Comparison of ENCODE assay signal across 5 worm cellular contexts in genomic region chrIII:10624564-10624963, ce11.
TF ChIP-seq lines count a peak whose summit lies in the region.

No protein-coding gene starts in this region.

TF ChIP-seq in whole organism, L1 larva, 84 proteins besides CTCF, POLR2A, EP300 and RAD21 (continues in another document):
- TF ChIP-seq ama-1 (optimal IDR thresholded peaks at IDR 0.05; lab: Kevin White, UChicago) = no peak
- no peak for TF ChIP-seq lin-13 (GFP tag; optimal IDR thresholded peaks at IDR 0.05; lab: Kevin White, UChicago)
- TF ChIP-seq jun-1 (tag; optimal IDR thresholded peaks at IDR 0.05; lab: Kevin White, UChicago) = peak; percentile 7
- peak; percentile 21 for TF ChIP-seq xbp-1 (tag; optimal IDR thresholded peaks at IDR 0.05; lab: Kevin White, UChicago)
- peak; percentile 50 for TF ChIP-seq nhr-47 (tag; optimal IDR thresholded peaks at IDR 0.05; lab: Kevin White, UChicago)
- TF ChIP-seq vab-15 (tag; optimal IDR thresholded peaks at IDR 0.05; lab: Kevin White, UChicago) = no peak
- TF ChIP-seq lin-15B (tag; optimal IDR thresholded peaks at IDR 0.05; lab: Kevin White, UChicago) = no peak
- no peak for TF ChIP-seq isw-1 (GFP tag; IDR thresholded peaks at IDR 0.05; lab: Robert Waterston, UW)
- peak; percentile 31 for TF ChIP-seq swsn-7 (tag; optimal IDR thresholded peaks at IDR 0.05; lab: Kevin White, UChicago)
- peak in 1 of 2 experiments; percentile 36 for TF ChIP-seq mdl-1 (tag; optimal IDR thresholded peaks at IDR 0.05; lab: Kevin White, UChicago)
- peak; percentile 26 for TF ChIP-seq mep-1 (tag; optimal IDR thresholded peaks at IDR 0.05; lab: Kevin White, UChicago)
- peak; percentile 35 for TF ChIP-seq irx-1 (tag; optimal IDR thresholded peaks at IDR 0.05; lab: Kevin White, UChicago)
- TF ChIP-seq lsy-2 (tag; optimal IDR thresholded peaks at IDR 0.05; lab: Kevin White, UChicago) = peak; percentile 29 to 66
- TF ChIP-seq mef-2 (tag; optimal IDR thresholded peaks at IDR 0.05; lab: Kevin White, UChicago) = no peak
- TF ChIP-seq ztf-4 (tag; optimal IDR thresholded peaks at IDR 0.05; lab: Kevin White, UChicago) = no peak
- no peak for TF ChIP-seq nhr-84 (tag; optimal IDR thresholded peaks at IDR 0.05; lab: Kevin White, UChicago)
- TF ChIP-seq snpc-4 (tag; optimal IDR thresholded peaks at IDR 0.05; lab: Kevin White, UChicago) = no peak
- TF ChIP-seq egl-27 (tag; optimal IDR thresholded peaks at IDR 0.05; lab: Kevin White, UChicago) = no peak
- TF ChIP-seq nhr-85 (tag; lab: Kevin White, UChicago) = peak; percentile 79

TF ChIP-seq in whole organism, L3 larva, 47 proteins besides CTCF, POLR2A, EP300 and RAD21 (continues in another document):
- no peak for TF ChIP-seq unc-39 (tag; optimal IDR thresholded peaks at IDR 0.05; lab: Kevin White, UChicago)
- TF ChIP-seq elt-2 (tag; optimal IDR thresholded peaks at IDR 0.05; lab: Kevin White, UChicago) = peak; percentile 6
- no peak for TF ChIP-seq fkh-10 (GFP tag; optimal IDR thresholded peaks at IDR 0.05; lab: Kevin White, UChicago)
- TF ChIP-seq nhr-237 (tag; optimal IDR thresholded peaks at IDR 0.05; lab: Kevin White, UChicago) = no peak
- peak; percentile 26 for TF ChIP-seq nhr-43 (tag; optimal IDR thresholded peaks at IDR 0.05; lab: Kevin White, UChicago; ENCODE audit: poor library complexity, severe bottlenecking)
- TF ChIP-seq fkh-2 (tag; optimal IDR thresholded peaks at IDR 0.05; lab: Kevin White, UChicago) = no peak
- TF ChIP-seq ZK546.5 (tag; optimal IDR thresholded peaks at IDR 0.05; lab: Kevin White, UChicago) = no peak
- TF ChIP-seq hmg-11 (tag; optimal IDR thresholded peaks at IDR 0.05; lab: Kevin White, UChicago) = peak; percentile 60
- peak; percentile 4 for TF ChIP-seq nhr-23 (tag; optimal IDR thresholded peaks at IDR 0.05; lab: Kevin White, UChicago)
- no peak for TF ChIP-seq ceh-82 (tag; optimal IDR thresholded peaks at IDR 0.05; lab: Kevin White, UChicago)
- TF ChIP-seq ceh-9 (tag; optimal IDR thresholded peaks at IDR 0.05; lab: Kevin White, UChicago) = no peak
- no peak for TF ChIP-seq nhr-12 (tag; optimal IDR thresholded peaks at IDR 0.05; lab: Kevin White, UChicago)
- TF ChIP-seq zag-1 (tag; optimal IDR thresholded peaks at IDR 0.05; lab: Kevin White, UChicago) = no peak
- TF ChIP-seq R02D3.7 (tag; optimal IDR thresholded peaks at IDR 0.05; lab: Kevin White, UChicago) = no peak
- no peak for TF ChIP-seq ceh-16 (tag; optimal IDR thresholded peaks at IDR 0.05; lab: Kevin White, UChicago)
- TF ChIP-seq daf-12 (tag; optimal IDR thresholded peaks at IDR 0.05; lab: Kevin White, UChicago) = no peak
- TF ChIP-seq snpc-4 (tag; optimal IDR thresholded peaks at IDR 0.05; lab: Kevin White, UChicago) = no peak
- no peak for TF ChIP-seq lin-15B (tag; optimal IDR thresholded peaks at IDR 0.05; lab: Kevin White, UChicago)
- TF ChIP-seq ztf-11 (tag; optimal IDR thresholded peaks at IDR 0.05; lab: Kevin White, UChicago) = no peak
- peak; percentile 9 for TF ChIP-seq lin-39 (tag; optimal IDR thresholded peaks at IDR 0.05; lab: Kevin White, UChicago)

TF ChIP-seq in whole organism, early embryonic, 17 proteins besides CTCF, POLR2A, EP300 and RAD21:
- peak; percentile 86 for TF ChIP-seq tbx-11 (GFP tag; IDR thresholded peaks at IDR 0.05; lab: Robert Waterston, UW)
- peak; percentile 92 for TF ChIP-seq pes-1 (GFP tag; IDR thresholded peaks at IDR 0.05; lab: Robert Waterston, UW)
- TF ChIP-seq flt-1 (GFP tag; IDR thresholded peaks at IDR 0.05; lab: Robert Waterston, UW) = peak; percentile 92
- no peak for TF ChIP-seq ama-1 (optimal IDR thresholded peaks at IDR 0.05; lab: Kevin White, UChicago)
- TF ChIP-seq hmg-4 (GFP tag; optimal IDR thresholded peaks at IDR 0.05; lab: Kevin White, UChicago) = peak; percentile 90
- TF ChIP-seq ets-7 (tag; optimal IDR thresholded peaks at IDR 0.05; lab: Kevin White, UChicago) = no peak
- peak; percentile 47 for TF ChIP-seq B0310.2 (tag; optimal IDR thresholded peaks at IDR 0.05; lab: Kevin White, UChicago)
- peak; percentile 87 for TF ChIP-seq ceh-36 (tag; optimal IDR thresholded peaks at IDR 0.05; lab: Kevin White, UChicago)
- peak; percentile 90 for TF ChIP-seq aly-1 (tag; optimal IDR thresholded peaks at IDR 0.05; lab: Kevin White, UChicago)
- peak; percentile 78 for TF ChIP-seq tbx-37 (GFP tag; conservative IDR thresholded peaks at IDR 0.05; lab: Robert Waterston, UW)
- peak; percentile 68 for TF ChIP-seq hnd-1 (tag; optimal IDR thresholded peaks at IDR 0.05; lab: Kevin White, UChicago)
- TF ChIP-seq tra-4 (tag; optimal IDR thresholded peaks at IDR 0.05; lab: Kevin White, UChicago) = peak; percentile 67
- TF ChIP-seq sea-1 (GFP tag; conservative IDR thresholded peaks at IDR 0.05; lab: Robert Waterston, UW) = peak; percentile 89
- TF ChIP-seq F13C5.2 (tag; optimal IDR thresholded peaks at IDR 0.05; lab: Kevin White, UChicago) = peak; percentile 69
- peak; percentile 63 for TF ChIP-seq hmbx-1 (tag; optimal IDR thresholded peaks at IDR 0.05; lab: Kevin White, UChicago)
- TF ChIP-seq scrt-1 (GFP tag; IDR thresholded peaks at IDR 0.05; lab: Robert Waterston, UW) = peak; percentile 93
- TF ChIP-seq ceh-13 (GFP tag; optimal IDR thresholded peaks at IDR 0.05; lab: Kevin White, UChicago) = peak; percentile 65

TF ChIP-seq in whole organism, midembryonic, 9 proteins besides CTCF, POLR2A, EP300 and RAD21:
- TF ChIP-seq T22C8.4 (GFP tag; IDR thresholded peaks at IDR 0.05; lab: Robert Waterston, UW) = peak; percentile 92
- TF ChIP-seq klf-2 (GFP tag; conservative IDR thresholded peaks at IDR 0.05; lab: Robert Waterston, UW) = peak; percentile 81
- TF ChIP-seq ref-1 (GFP tag; conservative IDR thresholded peaks at IDR 0.05; lab: Robert Waterston, UW) = peak; percentile 85
- TF ChIP-seq ztf-23 (GFP tag; IDR thresholded peaks at IDR 0.05; lab: Robert Waterston, UW) = peak; percentile 82
- TF ChIP-seq med-1 (GFP tag; optimal IDR thresholded peaks at IDR 0.05; lab: Kevin White, UChicago; ENCODE audit: insufficient read depth) = peak; percentile 55
- peak; percentile 93 for TF ChIP-seq tab-1 (GFP tag; IDR thresholded peaks at IDR 0.05; lab: Robert Waterston, UW)
- peak; percentile 94 for TF ChIP-seq flt-1 (GFP tag; IDR thresholded peaks at IDR 0.05; lab: Robert Waterston, UW)
- TF ChIP-seq ztf-29 (GFP tag; IDR thresholded peaks at IDR 0.05; lab: Robert Waterston, UW) = peak; percentile 67
- peak; percentile 51 for TF ChIP-seq cog-1 (tag; optimal IDR thresholded peaks at IDR 0.05; lab: Kevin White, UChicago)

TF ChIP-seq in whole organism, young adult, 124 proteins besides CTCF, POLR2A, EP300 and RAD21 (continues in another document):
- TF ChIP-seq sdz-38 (tag; optimal IDR thresholded peaks at IDR 0.05; lab: Kevin White, UChicago) (no peak), attf-6 (GFP tag; IDR thresholded peaks at IDR 0.05; lab: Robert Waterston, UW) (peak; percentile 72), cebp-1 (GFP tag; IDR thresholded peaks at IDR 0.05; lab: Robert Waterston, UW) (0 out of 2 replicates have a peak, but pooled peaks have one; percentile 17), cebp-1 (tag; optimal IDR thresholded peaks at IDR 0.05; lab: Kevin White, UChicago) (peak; percentile 61), attf-5 (GFP tag; optimal IDR thresholded peaks at IDR 0.05; lab: Kevin White, UChicago) (peak; percentile 58), Y53F4B.3 (GFP tag; IDR thresholded peaks at IDR 0.05; lab: Robert Waterston, UW) (no peak), Y56A3A.18 (GFP tag; IDR thresholded peaks at IDR 0.05; lab: Robert Waterston, UW) (0 out of 2 replicates have a peak, but pooled peaks have one; percentile 21), die-1 (tag; optimal IDR thresholded peaks at IDR 0.05; lab: Kevin White, UChicago) (peak; percentile 75), egrh-3 (GFP tag; IDR thresholded peaks at IDR 0.05; lab: Robert Waterston, UW) (no peak), F55B11.4 (tag; optimal IDR thresholded peaks at IDR 0.05; lab: Kevin White, UChicago; ENCODE audit: borderline replicate concordance, insufficient read depth) (no peak), C17E4.6 (GFP tag; IDR thresholded peaks at IDR 0.05; lab: Robert Waterston, UW) (no peak), mes-4 (tag; optimal IDR thresholded peaks at IDR 0.05; lab: Kevin White, UChicago) (no peak), ceh-27 (GFP tag; optimal IDR thresholded peaks at IDR 0.05; lab: Kevin White, UChicago) (peak; percentile 60), lsy-27 (tag; optimal IDR thresholded peaks at IDR 0.05; lab: Kevin White, UChicago; ENCODE audit: borderline replicate concordance, insufficient read depth) (no peak), gei-17 (GFP tag; optimal IDR thresholded peaks at IDR 0.05; lab: Kevin White, UChicago) (no peak), rpc-1 (optimal IDR thresholded peaks at IDR 0.05; lab: Kevin White, UChicago) (peak; percentile 71), rpc-1 (tag; optimal IDR thresholded peaks at IDR 0.05; lab: Kevin White, UChicago) (peak; percentile 85), tbx-9 (tag; optimal IDR thresholded peaks at IDR 0.05; lab: Kevin White, UChicago; ENCODE audit: borderline replicate concordance) (no peak), nfya-1 (tag; optimal IDR thresholded peaks at IDR 0.05; lab: Kevin White, UChicago; ENCODE audit: borderline replicate concordance, insufficient read depth) (no peak), sea-2 (GFP tag; IDR thresholded peaks at IDR 0.05; lab: Robert Waterston, UW) (no peak), pha-4 (tag; optimal IDR thresholded peaks at IDR 0.05; lab: Kevin White, UChicago) (no peak), nfyb-1 (GFP tag; IDR thresholded peaks at IDR 0.05; lab: Robert Waterston, UW) (peak; percentile 80), hlh-12 (tag; optimal IDR thresholded peaks at IDR 0.05; lab: Kevin White, UChicago) (no peak), bed-2 (GFP tag; IDR thresholded peaks at IDR 0.05; lab: Robert Waterston, UW) (no peak), ceh-100 (GFP tag; IDR thresholded peaks at IDR 0.05; lab: Robert Waterston, UW) (peak; percentile 51; the same call in 1 of the 2 replicates), chd-7 (tag; optimal IDR thresholded peaks at IDR 0.05; lab: Kevin White, UChicago) (peak; percentile 51), attf-3 (GFP tag; conservative IDR thresholded peaks at IDR 0.05; lab: Robert Waterston, UW) (no peak), ceh-79 (tag; optimal IDR thresholded peaks at IDR 0.05; lab: Kevin White, UChicago) (peak; percentile 53), snpc-3.4 (tag; optimal IDR thresholded peaks at IDR 0.05; lab: Kevin White, UChicago) (peak; percentile 44), ZK185.1 (tag; optimal IDR thresholded peaks at IDR 0.05; lab: Kevin White, UChicago; ENCODE audit: poor library complexity, severe bottlenecking) (peak; percentile 85), ccch-3 (GFP tag; optimal IDR thresholded peaks at IDR 0.05; lab: Kevin White, UChicago) (no peak), xnd-1 (tag; optimal IDR thresholded peaks at IDR 0.05; lab: Kevin White, UChicago) (no peak), hlh-26 (GFP tag; conservative IDR thresholded peaks at IDR 0.05; lab: Robert Waterston, UW) (no peak), somi-1 (GFP tag; optimal IDR thresholded peaks at IDR 0.05; lab: Kevin White, UChicago) (peak; percentile 6), ztf-22 (GFP tag; optimal IDR thresholded peaks at IDR 0.05; lab: Kevin White, UChicago) (no peak), T26A5.8 (tag; optimal IDR thresholded peaks at IDR 0.05; lab: Kevin White, UChicago) (no peak)

Comparison
In these comparisons a context has a peak if more than half of its experiments do, and no peak if none do; other contexts are left out.
1. Of the 8 proteins assayed by ChIP-seq in both whole organism, young adult and whole organism, L1 larva: peak only in whole organism, young adult: ama-1 and snpc-4; only in whole organism, L1 larva: dpl-1; in both: efl-1, nhr-90 and unc-130; in neither: 1; mixed calls (peak in some experiments, not most) for 1.